Worm (Caenorhabditis elegans) whole organism, young adult: Measurements from ENCODE around the gene dgk-2.

ENCODE experiments used
- B0035.1 ChIP-seq: sonication (generic microtip); optimal IDR thresholded peaks from 2 replicates; lab custom pipeline; 2016; ENCODE audit warnings: missing genetic modification characterization, mild to moderate bottlenecking, missing compliant biosample characterization, missing genotype, missing genetic modification reagents
- C17E4.6 ChIP-seq: fragments of 200-800 bp; sonication (Bioruptor generic); IDR thresholded peaks from 2 replicates; pipeline ENCODE4 v1.3.6; 2022; ENCODE audit warnings: missing genetic modification reagents, missing genetic modification characterization, missing compliant biosample characterization
- F22D6.2 ChIP-seq: sonication (generic microtip); optimal IDR thresholded peaks from 2 replicates; lab custom pipeline; 2016; ENCODE audit warnings: mild to moderate bottlenecking, missing genetic modification characterization, missing compliant biosample characterization
- F33H1.4 ChIP-seq: fragments of 200-800 bp; sonication (Bioruptor generic); IDR thresholded peaks from 2 replicates; pipeline ENCODE4 v1.3.6; 2022; ENCODE audit warnings: missing genetic modification reagents, missing genetic modification characterization, missing compliant biosample characterization
- F49E8.2 ChIP-seq: sonication (generic microtip); optimal IDR thresholded peaks from 3 replicates; lab custom pipeline; 2017; ENCODE audit warnings: missing genetic modification characterization, mild to moderate bottlenecking, missing compliant biosample characterization, antibody characterized with exemption, moderate library complexity; ENCODE audit not compliant: insufficient read depth
- F57C9.4 ChIP-seq: sonication (generic microtip); optimal IDR thresholded peaks from 2 replicates; lab custom pipeline; 2017; ENCODE audit warnings: mild to moderate bottlenecking, missing genetic modification characterization, missing compliant biosample characterization
- T07F8.4 ChIP-seq: sonication (generic microtip); optimal IDR thresholded peaks from 2 replicates; lab custom pipeline; 2016; ENCODE audit warnings: mild to moderate bottlenecking, missing genetic modification characterization, moderate library complexity, missing compliant biosample characterization
- Y56A3A.18 ChIP-seq: fragments of 200-800 bp; sonication (Bioruptor generic); IDR thresholded peaks from 2 replicates; pipeline ENCODE4 v1.3.6; 2022; ENCODE audit warnings: missing genetic modification reagents, missing genetic modification characterization, missing compliant biosample characterization
- Y79H2A.3 ChIP-seq: fragments of 200-800 bp; sonication (Bioruptor generic); conservative IDR thresholded peaks from 2 replicates; pipeline ENCODE4 v1.3.6; 2022; ENCODE audit warnings: missing genetic modification reagents, missing genetic modification characterization, missing compliant biosample characterization
- Y95B8A.8 ChIP-seq: fragments of 200-800 bp; sonication (Bioruptor generic); IDR thresholded peaks from 2 replicates; pipeline ENCODE4 v1.3.6; 2022; ENCODE audit warnings: missing genetic modification reagents, missing genetic modification characterization, missing compliant biosample characterization
- ama-1 ChIP-seq, 3 experiments: fragments of 150-350 bp in 1 of 3; sonication (generic microtip) in 2 of 3; optimal IDR thresholded peaks; 2 replicates each; lab custom pipeline; 2014 to 2018; ENCODE audit warnings: missing biosample characterization in 2 of 3, missing genetic modification characterization in 2 of 3, missing genetic modification reagents in 2 of 3
- attf-3 ChIP-seq: fragments of 200-800 bp; sonication (Bioruptor generic); conservative IDR thresholded peaks from 2 replicates; pipeline ENCODE4 v1.3.6; 2022; ENCODE audit warnings: missing genetic modification reagents, missing genetic modification characterization, missing compliant biosample characterization
- attf-5 ChIP-seq: fragments of 200-800 bp; sonication (Bioruptor generic); optimal IDR thresholded peaks from 2 replicates; lab custom pipeline; 2018; ENCODE audit warnings: mild to moderate bottlenecking, missing genetic modification characterization, missing compliant biosample characterization
- bed-1 ChIP-seq: fragments of 200-800 bp; sonication (Bioruptor generic); IDR thresholded peaks from 2 replicates; pipeline ENCODE4 v1.3.6; 2022; ENCODE audit warnings: missing genetic modification reagents, missing genetic modification characterization, missing compliant biosample characterization
- cebp-2 ChIP-seq: fragments of 200-800 bp; sonication (Bioruptor generic); IDR thresholded peaks from 2 replicates; pipeline ENCODE4 v1.3.6; 2022; ENCODE audit warnings: missing genetic modification characterization, missing compliant biosample characterization
- ceh-40 ChIP-seq: fragments of 200-800 bp; sonication (Bioruptor generic); IDR thresholded peaks from 2 replicates; pipeline ENCODE4 v1.3.6; 2022; ENCODE audit warnings: missing genetic modification characterization, missing compliant biosample characterization
- ceh-58 ChIP-seq: fragments of 200-800 bp; sonication (Bioruptor generic); IDR thresholded peaks from 2 replicates; pipeline ENCODE4 v1.3.6; 2022; ENCODE audit warnings: missing genetic modification characterization, missing compliant biosample characterization
- ceh-91 ChIP-seq: fragments of 200-800 bp; sonication (Bioruptor generic); IDR thresholded peaks from 2 replicates; pipeline ENCODE4 v1.3.6; 2022; ENCODE audit warnings: missing genetic modification reagents, missing genetic modification characterization, missing compliant biosample characterization
- dox-1 ChIP-seq: fragments of 200-800 bp; sonication (Bioruptor generic); IDR thresholded peaks from 2 replicates; pipeline ENCODE4 v1.3.6; 2022; ENCODE audit warnings: missing genetic modification reagents, missing genetic modification characterization, missing compliant biosample characterization
- dpl-1 ChIP-seq: fragments of 150-350 bp; optimal IDR thresholded peaks from 2 replicates; lab custom pipeline; 2014; ENCODE audit warnings: missing biosample characterization, missing genetic modification reagents, missing genetic modification characterization
- ekl-4 ChIP-seq: fragments of 200-800 bp; sonication (Bioruptor generic); IDR thresholded peaks from 2 replicates; pipeline ENCODE4 v1.3.6; 2022; ENCODE audit warnings: missing genetic modification reagents, missing genetic modification characterization, missing compliant biosample characterization
- fkh-3 ChIP-seq: sonication (generic microtip); optimal IDR thresholded peaks from 2 replicates; lab custom pipeline; 2016; ENCODE audit warnings: mild to moderate bottlenecking, missing genetic modification characterization, missing compliant biosample characterization
- hlh-12 ChIP-seq: sonication (generic microtip); optimal IDR thresholded peaks from 2 replicates; lab custom pipeline; 2016; ENCODE audit warnings: missing genetic modification characterization, missing compliant biosample characterization
- hrde-1 ChIP-seq: sonication (generic microtip); optimal IDR thresholded peaks from 2 replicates; lab custom pipeline; 2016; ENCODE audit warnings: missing genetic modification characterization, mild to moderate bottlenecking, missing compliant biosample characterization, moderate library complexity, missing genotype, missing genetic modification reagents, borderline replicate concordance
- hsf-1 ChIP-seq: fragments of 200-800 bp; sonication (Bioruptor generic); IDR thresholded peaks from 2 replicates; pipeline ENCODE4 v1.3.6; 2022; ENCODE audit warnings: missing genetic modification reagents, missing genetic modification characterization, missing compliant biosample characterization
- mcd-1 ChIP-seq: fragments of 200-800 bp; sonication (Bioruptor generic); IDR thresholded peaks from 2 replicates; pipeline ENCODE4 v1.3.6; 2022; ENCODE audit warnings: missing genetic modification reagents, missing genetic modification characterization, missing compliant biosample characterization
- mel-28 ChIP-seq: sonication (generic microtip); optimal IDR thresholded peaks from 2 replicates; lab custom pipeline; 2016; ENCODE audit warnings: borderline replicate concordance, mild to moderate bottlenecking, missing genetic modification characterization, missing compliant biosample characterization
- mxl-1 ChIP-seq: sonication (generic microtip); optimal IDR thresholded peaks from 2 replicates; lab custom pipeline; 2016; ENCODE audit warnings: missing genetic modification characterization, missing compliant biosample characterization
- nfya-2 ChIP-seq: fragments of 200-800 bp; sonication (Bioruptor generic); IDR thresholded peaks from 2 replicates; pipeline ENCODE4 v1.3.6; 2022; ENCODE audit warnings: missing genetic modification reagents, missing genetic modification characterization, missing compliant biosample characterization
- nhr-120 ChIP-seq: fragments of 200-800 bp; sonication (Bioruptor generic); IDR thresholded peaks from 2 replicates; pipeline ENCODE4 v1.3.6; 2022; ENCODE audit warnings: missing genetic modification characterization, missing compliant biosample characterization
- pha-4 ChIP-seq: fragments of 150-350 bp; sonication (generic microtip); optimal IDR thresholded peaks from 2 replicates; lab custom pipeline; 2014; ENCODE audit warnings: missing biosample characterization, missing genetic modification reagents, missing genetic modification characterization
- rcor-1 ChIP-seq: fragments of 200-800 bp; sonication (Bioruptor generic); IDR thresholded peaks from 2 replicates; pipeline ENCODE4 v1.3.6; 2022; ENCODE audit warnings: missing genetic modification reagents, missing genetic modification characterization, missing compliant biosample characterization
- rec-8 ChIP-seq, 2 experiments: sonication (generic microtip); optimal IDR thresholded peaks; 2 replicates each; lab custom pipeline; 2016; ENCODE audit warnings: mild to moderate bottlenecking in 2 of 2, missing genetic modification characterization in 2 of 2, missing genetic modification reagents in 2 of 2, missing genotype in 2 of 2, missing biosample characterization in 1 of 2, missing compliant biosample characterization in 1 of 2, moderate library complexity in 1 of 2
- repo-1 ChIP-seq: sonication (generic microtip); optimal IDR thresholded peaks from 2 replicates; lab custom pipeline; 2017; ENCODE audit warnings: mild to moderate bottlenecking, missing genetic modification characterization, missing compliant biosample characterization
- rpc-1 ChIP-seq, 2 experiments: fragments of 150-350 bp in 1 of 2; sonication (generic microtip) in 1 of 2; optimal IDR thresholded peaks; 2 replicates each; lab custom pipeline; 2014 to 2018; ENCODE audit warnings: missing biosample characterization in 1 of 2, missing genetic modification characterization in 1 of 2, missing genetic modification reagents in 1 of 2, missing genotype in 1 of 2
- sea-2 ChIP-seq: fragments of 200-800 bp; sonication (Bioruptor generic); IDR thresholded peaks from 2 replicates; pipeline ENCODE4 v1.3.6; 2022; ENCODE audit warnings: missing genetic modification characterization, missing compliant biosample characterization
- tbp1 ChIP-seq: fragments of 200-800 bp; sonication (Bioruptor generic); optimal IDR thresholded peaks from 2 replicates; lab custom pipeline; 2018; ENCODE audit warnings: mild to moderate bottlenecking, missing genetic modification characterization, missing compliant biosample characterization
- tlf-1 ChIP-seq: fragments of 200-800 bp; sonication (Bioruptor generic); optimal IDR thresholded peaks from 2 replicates; lab custom pipeline; 2018; ENCODE audit warnings: mild to moderate bottlenecking, missing genetic modification characterization, missing compliant biosample characterization
- unc-130 ChIP-seq: sonication (generic microtip); optimal IDR thresholded peaks from 2 replicates; lab custom pipeline; 2016; ENCODE audit warnings: missing genetic modification reagents, missing genetic modification characterization, missing compliant biosample characterization
- xnd-1 ChIP-seq: sonication (generic microtip); optimal IDR thresholded peaks from 2 replicates; lab custom pipeline; 2016; ENCODE audit warnings: missing genotype, missing genetic modification reagents, missing genetic modification characterization, missing compliant biosample characterization
- ztf-18 ChIP-seq: sonication (generic microtip); optimal IDR thresholded peaks from 2 replicates; lab custom pipeline; 2016; ENCODE audit warnings: missing genotype, mild to moderate bottlenecking, missing genetic modification characterization, missing compliant biosample characterization
- ztf-26 ChIP-seq: sonication (generic microtip); optimal IDR thresholded peaks from 2 replicates; lab custom pipeline; 2017; ENCODE audit warnings: missing genetic modification characterization, missing compliant biosample characterization
- ztf-28 ChIP-seq: fragments of 200-800 bp; sonication (Bioruptor generic); IDR thresholded peaks from 2 replicates; pipeline ENCODE4 v1.3.6; 2022; ENCODE audit warnings: missing genetic modification reagents, missing genetic modification characterization, missing compliant biosample characterization
- ztf-3 ChIP-seq: fragments of 200-800 bp; sonication (Bioruptor generic); optimal IDR thresholded peaks from 2 replicates; lab custom pipeline; 2018; ENCODE audit warnings: mild to moderate bottlenecking, missing genetic modification characterization, missing compliant biosample characterization

Gene dgk-2

DNA sequence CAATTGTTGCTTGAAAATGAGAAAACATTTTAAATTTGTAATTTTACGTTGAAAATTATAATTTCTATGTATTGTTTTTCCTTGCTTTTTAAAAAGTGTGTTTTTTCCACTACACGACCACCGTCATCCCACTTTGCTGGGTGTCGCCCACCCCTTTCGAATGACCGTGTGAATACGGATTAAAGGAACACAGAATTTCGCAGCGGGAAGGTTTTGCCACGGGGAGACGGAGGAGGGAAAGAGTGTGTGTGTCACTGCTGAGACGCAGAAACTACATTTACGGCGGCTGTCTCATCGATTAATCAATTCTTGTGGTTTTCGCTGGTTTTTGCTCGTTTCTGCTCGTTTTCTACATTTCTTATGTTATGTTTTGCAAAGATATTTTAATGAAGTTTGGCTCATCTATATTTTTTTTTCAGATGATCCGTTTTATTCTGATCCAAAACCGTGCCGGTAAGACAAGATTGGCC lies 46.3 kb downstream of the dgk-2 start, which contains the start of gene aps-2 (continued):
- no peak for TF ChIP-seq F49E8.2 (tag; lab: Kevin White, UChicago)
- TF ChIP-seq rpc-1 (optimal IDR thresholded peaks at IDR 0.05; lab: Kevin White, UChicago): no peak
- no peak for TF ChIP-seq rpc-1 (tag; optimal IDR thresholded peaks at IDR 0.05; lab: Kevin White, UChicago)
- peak; percentile 1 for TF ChIP-seq tbp1 (GFP tag; lab: Kevin White, UChicago)

ce11 chrX:4453820-4454219 lies 50.4 kb downstream of the dgk-2 start, which contains the start of gene F02E8.4:
Gene F02E8.4 (plus strand): TSS chrX:4454120.
- TF ChIP-seq fkh-3 (tag; lab: Kevin White, UChicago): no peak
- no peak for TF ChIP-seq nfya-2 (GFP tag; lab: Robert Waterston, UW)
- TF ChIP-seq mcd-1 (GFP tag; lab: Robert Waterston, UW): no peak
- TF ChIP-seq hlh-12 (tag; lab: Kevin White, UChicago): no peak
- no peak for TF ChIP-seq Y95B8A.8 (GFP tag; lab: Robert Waterston, UW)
- no peak for TF ChIP-seq ceh-91 (GFP tag; lab: Robert Waterston, UW)
- no peak for TF ChIP-seq ztf-26 (tag; lab: Kevin White, UChicago)
- no peak for TF ChIP-seq nhr-120 (GFP tag; lab: Robert Waterston, UW)
- TF ChIP-seq, all 124 proteins: peak for 0

- no peak for TF ChIP-seq mel-28 (tag; lab: Kevin White, UChicago)
- no peak for TF ChIP-seq repo-1 (tag; lab: Kevin White, UChicago)
- no peak for TF ChIP-seq B0035.1 (tag; lab: Kevin White, UChicago)
- TF ChIP-seq dpl-1 (GFP tag; lab: Kevin White, UChicago): no peak
- TF ChIP-seq ekl-4 (GFP tag; lab: Robert Waterston, UW): peak; percentile 13; the same call in 1 of the 2 replicates
- 0 out of 2 replicates have a peak, but pooled peaks have one; percentile 23 for TF ChIP-seq bed-1 (GFP tag; lab: Robert Waterston, UW)
- TF ChIP-seq tbp1 (GFP tag; lab: Kevin White, UChicago): peak; percentile 93
- no peak for TF ChIP-seq xnd-1 (tag; lab: Kevin White, UChicago)
- TF ChIP-seq mxl-1 (tag; lab: Kevin White, UChicago): no peak
- TF ChIP-seq Y79H2A.3 (GFP tag; lab: Robert Waterston, UW): no peak
- 0 out of 2 replicates have a peak, but pooled peaks have one; percentile 26 for TF ChIP-seq Y56A3A.18 (GFP tag; lab: Robert Waterston, UW)
- TF ChIP-seq F22D6.2: no peak
- TF ChIP-seq rpc-1 (optimal IDR thresholded peaks at IDR 0.05; lab: Kevin White, UChicago): peak; percentile 85
- peak; percentile 97 for TF ChIP-seq rpc-1 (tag; optimal IDR thresholded peaks at IDR 0.05; lab: Kevin White, UChicago)
- no peak for TF ChIP-seq hlh-12 (tag; lab: Kevin White, UChicago)
- TF ChIP-seq C17E4.6 (GFP tag; lab: Robert Waterston, UW): no peak
- no peak for TF ChIP-seq hsf-1 (GFP tag; lab: Robert Waterston, UW)
- TF ChIP-seq pha-4 (tag; lab: Kevin White, UChicago): no peak
- TF ChIP-seq rcor-1 (GFP tag; lab: Robert Waterston, UW): peak; percentile 19; the same call in 1 of the 2 replicates
- TF ChIP-seq attf-5 (GFP tag; lab: Kevin White, UChicago): peak; percentile 23
- no peak for TF ChIP-seq ama-1 (optimal IDR thresholded peaks at IDR 0.05; lab: Kevin White, UChicago)
- peak in 1 of 2 experiments; percentile 35 for TF ChIP-seq ama-1 (GFP tag; optimal IDR thresholded peaks at IDR 0.05; lab: Kevin White, UChicago)
- TF ChIP-seq ceh-40 (GFP tag; lab: Robert Waterston, UW): 0 out of 2 replicates have a peak, but pooled peaks have one; percentile 17
- no peak for TF ChIP-seq hrde-1 (tag; lab: Kevin White, UChicago)
- no peak for TF ChIP-seq unc-130 (GFP tag; lab: Kevin White, UChicago)
- TF ChIP-seq tlf-1: no peak
- peak; percentile 35 for TF ChIP-seq T07F8.4 (tag; lab: Kevin White, UChicago)
- no peak for TF ChIP-seq rec-8 (tag; optimal IDR thresholded peaks at IDR 0.05; lab: Kevin White, UChicago)
- no peak for TF ChIP-seq cebp-2 (GFP tag; lab: Robert Waterston, UW)
- TF ChIP-seq sea-2: no peak
- TF ChIP-seq F33H1.4: no peak
- no peak for TF ChIP-seq F57C9.4
- peak; percentile 71 for TF ChIP-seq dox-1 (GFP tag; lab: Robert Waterston, UW)
- TF ChIP-seq ceh-58: no peak
- TF ChIP-seq attf-3: no peak
- 0 out of 2 replicates have a peak, but pooled peaks have one; percentile 8 for TF ChIP-seq ztf-28
- no peak for TF ChIP-seq ztf-3 (GFP tag; lab: Kevin White, UChicago)
- peak; percentile 35 for TF ChIP-seq ztf-18
Measured at ce11 chrX:4453101-4453500, 51.1 kb downstream of the dgk-2 start.
